Worm (Caenorhabditis elegans) whole organism, young adult: ENCODE measurements around the gene K11H12.9.

Experiments used
- B0336.3 ChIP-seq: fragments of 200-800 bp; sonication (Bioruptor generic); IDR thresholded peaks from 2 replicates; pipeline ENCODE4 v1.3.6; 2022; ENCODE audit warnings: missing genetic modification characterization, missing compliant biosample characterization
- F10E7.11 ChIP-seq: sonication (generic microtip); optimal IDR thresholded peaks from 2 replicates; lab custom pipeline; 2017; ENCODE audit warnings: mild to moderate bottlenecking, missing genetic modification characterization, moderate library complexity, missing compliant biosample characterization
- F23B12.7 ChIP-seq: sonication (generic microtip); optimal IDR thresholded peaks from 2 replicates; lab custom pipeline; 2017; ENCODE audit warnings: missing genetic modification characterization, mild to moderate bottlenecking, missing compliant biosample characterization, antibody characterized with exemption, moderate library complexity; ENCODE audit not compliant: insufficient read depth
- F37B4.10 ChIP-seq: fragments of 200-800 bp; sonication (Bioruptor generic); IDR thresholded peaks from 2 replicates; pipeline ENCODE4 v1.3.6; 2022; ENCODE audit warnings: missing genetic modification characterization, missing compliant biosample characterization
- F52B5.7 ChIP-seq: sonication (generic microtip); optimal IDR thresholded peaks from 2 replicates; lab custom pipeline; 2016; ENCODE audit warnings: mild to moderate bottlenecking, missing genetic modification characterization, missing compliant biosample characterization
- F55B11.4 ChIP-seq: sonication (generic microtip); optimal IDR thresholded peaks from 2 replicates; lab custom pipeline; 2016; ENCODE audit warnings: missing compliant biosample characterization, missing genetic modification characterization, borderline replicate concordance; ENCODE audit not compliant: insufficient read depth
- K11D2.4 ChIP-seq: fragments of 200-800 bp; sonication (Bioruptor generic); IDR thresholded peaks from 2 replicates; pipeline ENCODE4 v1.3.6; 2022; ENCODE audit warnings: missing genetic modification reagents, missing genetic modification characterization, missing compliant biosample characterization
- K12H6.12 ChIP-seq: fragments of 200-800 bp; sonication (Bioruptor generic); optimal IDR thresholded peaks from 2 replicates; lab custom pipeline; 2018; ENCODE audit warnings: mild to moderate bottlenecking, missing genetic modification characterization, missing compliant biosample characterization
- T07F8.4 ChIP-seq: sonication (generic microtip); optimal IDR thresholded peaks from 2 replicates; lab custom pipeline; 2016; ENCODE audit warnings: mild to moderate bottlenecking, missing genetic modification characterization, moderate library complexity, missing compliant biosample characterization
- Y53F4B.3 ChIP-seq: fragments of 200-800 bp; sonication (Bioruptor generic); IDR thresholded peaks from 2 replicates; pipeline ENCODE4 v1.3.6; 2022; ENCODE audit warnings: missing genetic modification reagents, missing genetic modification characterization, missing compliant biosample characterization
- Y53G8AR.9 ChIP-seq: fragments of 200-800 bp; sonication (Bioruptor generic); conservative IDR thresholded peaks from 2 replicates; pipeline ENCODE4 v1.3.6; 2022; ENCODE audit warnings: missing genetic modification reagents, missing genetic modification characterization, missing compliant biosample characterization
- Y67H2A.10 ChIP-seq: fragments of 200-800 bp; sonication (Bioruptor generic); conservative IDR thresholded peaks from 2 replicates; pipeline ENCODE4 v1.3.6; 2022; ENCODE audit warnings: missing genetic modification reagents, missing genetic modification characterization, missing compliant biosample characterization
- ZK185.1 ChIP-seq: sonication (generic microtip); optimal IDR thresholded peaks from 2 replicates; lab custom pipeline; 2016; ENCODE audit warnings: mild to moderate bottlenecking, missing genetic modification characterization, missing compliant biosample characterization; ENCODE audit not compliant: poor library complexity, severe bottlenecking
- akir-1 ChIP-seq: fragments of 200-800 bp; sonication (Bioruptor generic); optimal IDR thresholded peaks from 2 replicates; lab custom pipeline; 2018; ENCODE audit warnings: mild to moderate bottlenecking, missing genetic modification characterization, moderate library complexity, missing compliant biosample characterization
- ama-1 ChIP-seq, 3 experiments: fragments of 150-350 bp in 1 of 3; sonication (generic microtip) in 2 of 3; optimal IDR thresholded peaks; 2 replicates each; lab custom pipeline; 2014 to 2018; ENCODE audit warnings: missing biosample characterization in 2 of 3, missing genetic modification characterization in 2 of 3, missing genetic modification reagents in 2 of 3
- athp-1 ChIP-seq: sonication (generic microtip); optimal IDR thresholded peaks from 2 replicates; lab custom pipeline; 2017; ENCODE audit warnings: mild to moderate bottlenecking, missing genetic modification characterization, missing compliant biosample characterization
- bed-1 ChIP-seq: fragments of 200-800 bp; sonication (Bioruptor generic); IDR thresholded peaks from 2 replicates; pipeline ENCODE4 v1.3.6; 2022; ENCODE audit warnings: missing genetic modification reagents, missing genetic modification characterization, missing compliant biosample characterization
- bed-2 ChIP-seq: fragments of 200-800 bp; sonication (Bioruptor generic); IDR thresholded peaks from 2 replicates; pipeline ENCODE4 v1.3.6; 2022; ENCODE audit warnings: missing genetic modification reagents, missing genetic modification characterization, missing compliant biosample characterization
- dox-1 ChIP-seq: fragments of 200-800 bp; sonication (Bioruptor generic); IDR thresholded peaks from 2 replicates; pipeline ENCODE4 v1.3.6; 2022; ENCODE audit warnings: missing genetic modification reagents, missing genetic modification characterization, missing compliant biosample characterization
- dpff-1 ChIP-seq: sonication (generic microtip); optimal IDR thresholded peaks from 2 replicates; lab custom pipeline; 2017; ENCODE audit warnings: mild to moderate bottlenecking, missing genetic modification characterization, missing compliant biosample characterization
- egl-18 ChIP-seq: fragments of 200-800 bp; sonication (Bioruptor generic); IDR thresholded peaks from 2 replicates; pipeline ENCODE4 v1.3.6; 2022; ENCODE audit warnings: missing genetic modification reagents, missing genetic modification characterization, missing compliant biosample characterization
- egl-44 ChIP-seq: fragments of 200-800 bp; sonication (Bioruptor generic); IDR thresholded peaks from 2 replicates; pipeline ENCODE4 v1.3.6; 2022; ENCODE audit warnings: missing genetic modification reagents, missing genetic modification characterization, missing compliant biosample characterization
- ekl-4 ChIP-seq: fragments of 200-800 bp; sonication (Bioruptor generic); IDR thresholded peaks from 2 replicates; pipeline ENCODE4 v1.3.6; 2022; ENCODE audit warnings: missing genetic modification reagents, missing genetic modification characterization, missing compliant biosample characterization
- ets-4 ChIP-seq: fragments of 200-800 bp; sonication (Bioruptor generic); optimal IDR thresholded peaks from 2 replicates; lab custom pipeline; 2018; ENCODE audit warnings: mild to moderate bottlenecking, missing genetic modification characterization, missing compliant biosample characterization
- hlh-12 ChIP-seq: sonication (generic microtip); optimal IDR thresholded peaks from 2 replicates; lab custom pipeline; 2016; ENCODE audit warnings: missing genetic modification characterization, missing compliant biosample characterization
- hmg-20 ChIP-seq: fragments of 200-800 bp; sonication (Bioruptor generic); IDR thresholded peaks from 2 replicates; pipeline ENCODE4 v1.3.6; 2022; ENCODE audit warnings: missing genetic modification reagents, missing genetic modification characterization, missing compliant biosample characterization
- lin-54 ChIP-seq: fragments of 200-800 bp; sonication (Bioruptor generic); optimal IDR thresholded peaks from 2 replicates; lab custom pipeline; 2018; ENCODE audit warnings: mild to moderate bottlenecking, missing genetic modification characterization, missing compliant biosample characterization
- lir-1 ChIP-seq: fragments of 200-800 bp; sonication (Bioruptor generic); conservative IDR thresholded peaks from 2 replicates; pipeline ENCODE4 v1.3.6; 2022; ENCODE audit warnings: missing genetic modification reagents, missing genetic modification characterization, missing compliant biosample characterization
- lsl-1 ChIP-seq: fragments of 200-800 bp; sonication (Bioruptor generic); optimal IDR thresholded peaks from 2 replicates; lab custom pipeline; 2018; ENCODE audit warnings: mild to moderate bottlenecking, missing genetic modification characterization, moderate library complexity, missing compliant biosample characterization
- lsy-27 ChIP-seq: sonication (generic microtip); optimal IDR thresholded peaks from 2 replicates; lab custom pipeline; 2017; ENCODE audit warnings: missing genetic modification characterization, mild to moderate bottlenecking, missing compliant biosample characterization, antibody characterized with exemption, missing genotype, borderline replicate concordance; ENCODE audit not compliant: insufficient read depth
- madf-3 ChIP-seq: fragments of 200-800 bp; sonication (Bioruptor generic); IDR thresholded peaks from 2 replicates; pipeline ENCODE4 v1.3.6; 2022; ENCODE audit warnings: missing genetic modification reagents, missing genetic modification characterization, missing compliant biosample characterization
- madf-8 ChIP-seq: fragments of 200-800 bp; sonication (Bioruptor generic); conservative IDR thresholded peaks from 2 replicates; pipeline ENCODE4 v1.3.6; 2022; ENCODE audit warnings: missing genetic modification reagents, missing genetic modification characterization, missing compliant biosample characterization
- nfya-1 ChIP-seq: sonication (generic microtip); optimal IDR thresholded peaks from 2 replicates; lab custom pipeline; 2017; ENCODE audit warnings: antibody characterized with exemption, missing compliant biosample characterization, missing genetic modification characterization, borderline replicate concordance; ENCODE audit not compliant: insufficient read depth
- nhr-80 ChIP-seq: sonication (generic microtip); optimal IDR thresholded peaks from 2 replicates; lab custom pipeline; 2016; ENCODE audit warnings: missing genetic modification characterization, missing compliant biosample characterization
- nhr-90 ChIP-seq: sonication (generic microtip); optimal IDR thresholded peaks from 2 replicates; lab custom pipeline; 2016; ENCODE audit warnings: missing genotype, mild to moderate bottlenecking, missing genetic modification characterization, missing compliant biosample characterization
- rec-8 ChIP-seq, 2 experiments: sonication (generic microtip); optimal IDR thresholded peaks; 2 replicates each; lab custom pipeline; 2016; ENCODE audit warnings: mild to moderate bottlenecking in 2 of 2, missing genetic modification characterization in 2 of 2, missing genetic modification reagents in 2 of 2, missing genotype in 2 of 2, missing biosample characterization in 1 of 2, missing compliant biosample characterization in 1 of 2, moderate library complexity in 1 of 2
- repo-1 ChIP-seq: sonication (generic microtip); optimal IDR thresholded peaks from 2 replicates; lab custom pipeline; 2017; ENCODE audit warnings: mild to moderate bottlenecking, missing genetic modification characterization, missing compliant biosample characterization
- sdz-38 ChIP-seq: sonication (generic microtip); optimal IDR thresholded peaks from 2 replicates; lab custom pipeline; 2016; ENCODE audit warnings: missing genotype, missing genetic modification characterization, missing compliant biosample characterization
- snpc-3.4 ChIP-seq: sonication (generic microtip); optimal IDR thresholded peaks from 2 replicates; lab custom pipeline; 2017; ENCODE audit warnings: missing genetic modification characterization, mild to moderate bottlenecking, missing compliant biosample characterization, antibody characterized with exemption, moderate library complexity, missing genotype, missing genetic modification reagents
- sptf-2 ChIP-seq: fragments of 200-800 bp; sonication (Bioruptor generic); optimal IDR thresholded peaks from 2 replicates; lab custom pipeline; 2018; ENCODE audit warnings: mild to moderate bottlenecking, missing genetic modification characterization, missing compliant biosample characterization
- tbp1 ChIP-seq: fragments of 200-800 bp; sonication (Bioruptor generic); optimal IDR thresholded peaks from 2 replicates; lab custom pipeline; 2018; ENCODE audit warnings: mild to moderate bottlenecking, missing genetic modification characterization, missing compliant biosample characterization
- unc-130 ChIP-seq: sonication (generic microtip); optimal IDR thresholded peaks from 2 replicates; lab custom pipeline; 2016; ENCODE audit warnings: missing genetic modification reagents, missing genetic modification characterization, missing compliant biosample characterization
- unc-62 ChIP-seq: fragments of 150-350 bp; optimal IDR thresholded peaks from 2 replicates; lab custom pipeline; 2014; ENCODE audit warnings: missing biosample characterization, missing genetic modification reagents, missing genetic modification characterization
- xnd-1 ChIP-seq: sonication (generic microtip); optimal IDR thresholded peaks from 2 replicates; lab custom pipeline; 2016; ENCODE audit warnings: missing genotype, missing genetic modification reagents, missing genetic modification characterization, missing compliant biosample characterization
- zfh-2 ChIP-seq: fragments of 200-800 bp; sonication (Bioruptor generic); conservative IDR thresholded peaks from 2 replicates; pipeline ENCODE4 v1.3.6; 2022; ENCODE audit warnings: missing genetic modification reagents, missing genetic modification characterization, missing compliant biosample characterization

Gene K11H12.9

ce11 chrIV:654526-655440, 5.3 kb downstream of the K11H12.9 start, which contains the start of the genes rpl-15 and K11H12.8 (continued):
- TF ChIP-seq F10E7.11 (tag; lab: Kevin White, UChicago) (peak; percentile 96), unc-62 (GFP tag; lab: Kevin White, UChicago) (peak; percentile 85), lsl-1 (peak; percentile 100), lir-1 (peak; percentile 99), sptf-2 (GFP tag; lab: Kevin White, UChicago) (peak; percentile 96), ZK185.1 (tag; lab: Kevin White, UChicago) (peak; percentile 99), sdz-38 (no peak), hlh-12 (tag; lab: Kevin White, UChicago) (no peak), F52B5.7 (tag; lab: Kevin White, UChicago) (peak; percentile 99), dpff-1 (tag; lab: Kevin White, UChicago) (peak; percentile 61), egl-18 (GFP tag; lab: Robert Waterston, UW) (peak; percentile 99), dox-1 (peak; percentile 100), F23B12.7 (tag; lab: Kevin White, UChicago) (peak; percentile 99), hmg-20 (GFP tag; lab: Robert Waterston, UW) (peak; percentile 97), nhr-80 (tag; lab: Kevin White, UChicago) (peak; percentile 99), lsy-27 (peak; percentile 69), ekl-4 (peak; percentile 99), repo-1 (tag; lab: Kevin White, UChicago) (peak; percentile 99), xnd-1 (tag; lab: Kevin White, UChicago) (peak; percentile 72), madf-8 (GFP tag; lab: Robert Waterston, UW) (peak; percentile 91), athp-1 (tag; lab: Kevin White, UChicago) (peak; percentile 99), unc-130 (peak; percentile 98), F37B4.10 (GFP tag; lab: Robert Waterston, UW) (peak; percentile 99), rec-8 (tag; optimal IDR thresholded peaks at IDR 0.05; lab: Kevin White, UChicago) (peak; percentile 92 to 95), snpc-3.4 (tag; lab: Kevin White, UChicago) (peak; percentile 99), B0336.3 (GFP tag; lab: Robert Waterston, UW) (peak; percentile 100), T07F8.4 (peak; percentile 92), F55B11.4 (tag; lab: Kevin White, UChicago) (no peak), bed-2 (GFP tag; lab: Robert Waterston, UW) (peak; percentile 98), akir-1 (GFP tag; lab: Kevin White, UChicago) (peak; percentile 91), Y67H2A.10 (GFP tag; lab: Robert Waterston, UW) (peak; percentile 99), K11D2.4 (GFP tag; lab: Robert Waterston, UW) (peak; percentile 100), Y53G8AR.9 (GFP tag; lab: Robert Waterston, UW) (peak; percentile 100), egl-44 (GFP tag; lab: Robert Waterston, UW) (peak; percentile 99), Y53F4B.3 (GFP tag; lab: Robert Waterston, UW) (peak; percentile 90), zfh-2 (GFP tag; lab: Robert Waterston, UW) (peak; percentile 96), nhr-90 (tag; lab: Kevin White, UChicago) (peak; percentile 98), madf-3 (GFP tag; lab: Robert Waterston, UW) (peak; percentile 99), K12H6.12 (peak; percentile 100), bed-1 (peak; percentile 94), lin-54 (GFP tag; lab: Kevin White, UChicago) (peak; percentile 99), tbp1 (GFP tag; lab: Kevin White, UChicago) (peak; percentile 83), ets-4 (GFP tag; lab: Kevin White, UChicago) (peak; percentile 88), nfya-1 (no peak), ama-1 (optimal IDR thresholded peaks at IDR 0.05; lab: Kevin White, UChicago) (peak; percentile 54), ama-1 (GFP tag; optimal IDR thresholded peaks at IDR 0.05; lab: Kevin White, UChicago) (peak; percentile 68 to 80)
